Worm (Caenorhabditis elegans): ENCODE results near the gene ins-22.

ins-22 gene

DNA sequence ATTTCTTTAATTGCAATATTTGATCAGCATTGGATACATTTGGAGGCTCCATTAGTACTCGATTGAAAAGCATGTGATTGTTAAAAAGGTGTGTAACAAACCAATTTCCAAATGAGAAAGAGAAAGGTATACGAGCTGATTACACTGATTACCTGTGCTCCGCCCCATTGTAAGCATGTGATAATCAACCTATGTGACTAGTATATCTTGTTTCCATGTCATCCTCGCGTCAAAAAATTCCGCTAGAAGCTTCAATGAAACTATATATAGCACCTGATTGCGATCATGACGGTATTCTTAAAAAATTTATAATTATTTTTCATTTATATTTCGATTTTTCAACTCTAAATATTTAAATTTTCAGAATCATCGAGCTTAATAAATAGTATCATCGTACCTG, 4.5 kb downstream of the ins-22 start, which contains the start of gene M04D8.4:
Gene M04D8.4, minus strand, starts transcription at position 101 of the 400 bp plus-strand sequence.
- TF ChIP-seq sdz-38 (tag; optimal IDR thresholded peaks at IDR 0.05) (no peak), lir-1 (GFP tag; conservative IDR thresholded peaks at IDR 0.05) (no peak), bed-1 (GFP tag; IDR thresholded peaks at IDR 0.05) (no peak), snpc-1.3 (tag; optimal IDR thresholded peaks at IDR 0.05; ENCODE audit: insufficient read depth) (no peak), B0336.3 (GFP tag; IDR thresholded peaks at IDR 0.05) (no peak), egrh-3 (GFP tag; IDR thresholded peaks at IDR 0.05) (no peak), F10E7.11 (tag; optimal IDR thresholded peaks at IDR 0.05) (no peak), madf-10 (tag; optimal IDR thresholded peaks at IDR 0.05) (no peak), dpff-1 (tag; optimal IDR thresholded peaks at IDR 0.05) (no peak), pha-4 (tag; optimal IDR thresholded peaks at IDR 0.05) (no peak), attf-5 (GFP tag; optimal IDR thresholded peaks at IDR 0.05) (no peak), lsy-27 (tag; optimal IDR thresholded peaks at IDR 0.05; ENCODE audit: borderline replicate concordance, insufficient read depth) (no peak), nhr-120 (GFP tag; IDR thresholded peaks at IDR 0.05) (no peak), tbp1 (GFP tag; optimal IDR thresholded peaks at IDR 0.05) (no peak), ztf-28 (GFP tag; IDR thresholded peaks at IDR 0.05) (no peak), ceh-79 (tag; optimal IDR thresholded peaks at IDR 0.05) (no peak)

DNA sequence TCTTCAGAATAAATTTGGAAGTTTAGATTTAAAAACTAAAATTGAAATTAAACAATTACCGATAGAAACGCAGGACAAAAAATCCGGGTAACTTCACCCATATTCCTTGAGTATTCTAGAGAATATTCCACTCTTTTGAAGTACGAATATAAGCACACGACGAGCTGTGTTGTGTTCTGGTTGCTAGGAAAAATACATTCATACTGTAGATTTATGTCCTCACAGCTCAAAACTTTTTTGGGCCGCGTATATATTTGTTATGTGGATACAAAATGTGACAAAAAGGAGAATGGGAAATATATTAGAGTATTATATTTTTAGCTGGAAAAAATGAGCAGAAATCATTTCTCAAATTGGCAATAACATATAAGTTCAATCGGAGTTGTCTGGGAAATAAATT, 7.1 kb downstream of the ins-22 start, which contains the start of gene M04D8.5:
Gene M04D8.5, minus strand, starts transcription at position 101 of the 400 bp plus-strand sequence.
- no peak for TF ChIP-seq madf-8 (GFP tag; conservative IDR thresholded peaks at IDR 0.05)
- no peak for TF ChIP-seq mcd-1 (GFP tag; IDR thresholded peaks at IDR 0.05)
- no peak for TF ChIP-seq egl-18 (GFP tag; IDR thresholded peaks at IDR 0.05)
- TF ChIP-seq snpc-1.3 (tag; optimal IDR thresholded peaks at IDR 0.05; ENCODE audit: insufficient read depth), result no peak
- no peak for TF ChIP-seq dox-1 (GFP tag; IDR thresholded peaks at IDR 0.05)
- TF ChIP-seq ekl-4 (GFP tag; IDR thresholded peaks at IDR 0.05), result no peak
- TF ChIP-seq rec-8 (tag; optimal IDR thresholded peaks at IDR 0.05), result no peak
- TF ChIP-seq lag-1 (GFP tag; IDR thresholded peaks at IDR 0.05), result no peak
- no peak for TF ChIP-seq ztf-25 (GFP tag; IDR thresholded peaks at IDR 0.05)
- no peak for TF ChIP-seq aptf-3 (GFP tag; IDR thresholded peaks at IDR 0.05)
- TF ChIP-seq ztf-28 (GFP tag; IDR thresholded peaks at IDR 0.05), result no peak
- no peak for TF ChIP-seq K11D2.4 (GFP tag; IDR thresholded peaks at IDR 0.05)
- TF ChIP-seq Y53G8AR.9 (GFP tag; conservative IDR thresholded peaks at IDR 0.05), result no peak
- no peak for TF ChIP-seq tlf-1 (GFP tag; optimal IDR thresholded peaks at IDR 0.05)
- TF ChIP-seq ets-4 (GFP tag; optimal IDR thresholded peaks at IDR 0.05), result no peak

DNA sequence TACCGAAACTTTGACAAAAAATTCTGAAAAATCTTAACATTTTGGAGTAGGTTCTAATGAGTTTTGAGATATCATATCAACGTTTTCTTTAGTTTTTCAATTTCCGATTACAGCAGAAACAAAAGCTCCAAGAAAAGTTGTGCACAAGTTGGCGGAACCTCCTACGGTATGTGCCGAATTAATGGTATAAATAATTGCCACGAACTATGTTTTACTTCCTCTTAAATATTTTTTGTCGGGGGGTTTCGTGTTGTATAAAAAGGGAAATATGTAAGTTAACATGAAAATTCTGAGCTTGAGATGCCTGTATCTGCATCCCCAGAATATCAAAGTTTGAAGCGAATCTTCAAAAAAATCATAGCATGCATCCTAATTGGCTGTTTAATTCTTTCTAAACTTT, 7.8 kb downstream of the ins-22 start, which contains the start of gene M04D8.8:
Gene M04D8.8, plus strand, starts transcription at position 301 of the 400 bp plus-strand sequence.
- TF ChIP-seq nhr-80 (tag; optimal IDR thresholded peaks at IDR 0.05) (no peak), Y67H2A.10 (GFP tag; conservative IDR thresholded peaks at IDR 0.05) (no peak), madf-3 (GFP tag; IDR thresholded peaks at IDR 0.05) (no peak), hrde-1 (tag; optimal IDR thresholded peaks at IDR 0.05; ENCODE audit: borderline replicate concordance) (no peak), F37B4.10 (GFP tag; IDR thresholded peaks at IDR 0.05) (no peak), F49E8.2 (tag; optimal IDR thresholded peaks at IDR 0.05; ENCODE audit: insufficient read depth) (no peak), snpc-3.4 (tag; optimal IDR thresholded peaks at IDR 0.05) (no peak), ztf-3 (GFP tag; optimal IDR thresholded peaks at IDR 0.05) (no peak), efl-1 (GFP tag; optimal IDR thresholded peaks at IDR 0.05) (no peak), ceh-27 (GFP tag; optimal IDR thresholded peaks at IDR 0.05) (no peak), mcd-1 (GFP tag; IDR thresholded peaks at IDR 0.05) (no peak)
